Fruit fly (Drosophila melanogaster): ENCODE data around the gene Axn.

Axn gene

DNA sequence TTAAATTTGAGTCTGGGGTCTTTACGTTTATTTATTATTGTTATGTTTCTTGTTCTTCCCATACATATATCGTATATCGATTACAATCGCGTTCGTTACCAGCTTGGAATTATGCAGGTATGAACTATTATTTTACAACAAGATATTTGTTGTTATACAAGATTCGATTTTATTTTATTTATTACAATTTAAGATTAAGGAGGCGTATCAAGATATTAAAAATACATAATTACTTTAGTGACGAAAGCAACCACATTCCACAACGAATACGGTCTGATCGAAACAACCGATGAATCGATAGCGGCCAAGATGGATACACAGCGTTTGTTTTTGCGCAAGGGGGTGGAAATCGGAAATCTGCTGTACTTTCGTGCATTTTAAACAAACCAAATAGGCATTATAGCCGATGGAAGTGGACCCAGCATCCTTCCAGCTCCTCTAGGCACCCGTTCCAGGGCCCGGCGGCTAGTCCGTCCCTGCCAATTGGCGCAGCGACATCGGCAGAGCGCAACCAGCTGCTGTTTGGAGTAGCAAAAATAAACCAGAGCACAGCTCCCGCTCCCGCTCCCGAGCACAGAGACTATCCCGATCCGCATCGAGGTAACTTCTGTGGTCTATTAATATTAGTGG, 24.9 kb upstream of the Axn start, which contains the start of the genes CG15525 and CG11504 (continued):
- TF ChIP-seq pfk (GFP tag; optimal IDR thresholded peaks at IDR 0.05) (no peak), CG14050 (GFP tag; IDR thresholded peaks at IDR 0.05) (no peak), MTF-1 (GFP tag; optimal IDR thresholded peaks at IDR 0.05; ENCODE audit: borderline replicate concordance) (no peak), CG15514 (GFP tag; optimal IDR thresholded peaks at IDR 0.05) (peak; percentile 57), CG34224 (GFP tag; IDR thresholded peaks at IDR 0.05; ENCODE audit: partially characterized antibody) (peak; percentile 93), CG43689 (GFP tag; IDR thresholded peaks at IDR 0.05) (no peak), Stat92E (GFP tag; optimal IDR thresholded peaks at IDR 0.05) (no peak), Gsc (GFP tag; IDR thresholded peaks at IDR 0.05) (no peak), CG14014 (GFP tag; IDR thresholded peaks at IDR 0.05) (peak; percentile 54), Meics (GFP tag; optimal IDR thresholded peaks at IDR 0.05) (peak; percentile 100), MESR4 (GFP tag; optimal IDR thresholded peaks at IDR 0.05) (peak; percentile 66), CG4328 (GFP tag; optimal IDR thresholded peaks at IDR 0.05) (no peak), lab (GFP tag; optimal IDR thresholded peaks at IDR 0.05) (no peak), Aef1 (GFP tag; IDR thresholded peaks at IDR 0.05) (peak; percentile 78), ATbp (GFP tag; optimal IDR thresholded peaks at IDR 0.05) (no peak), CG12744 (GFP tag; optimal IDR thresholded peaks at IDR 0.05) (no peak), CG4404 (GFP tag; IDR thresholded peaks at IDR 0.05) (no peak), CG11093 (GFP tag; IDR thresholded peaks at IDR 0.05) (no peak), her (GFP tag; optimal IDR thresholded peaks at IDR 0.05) (no peak), Optix (GFP tag; IDR thresholded peaks at IDR 0.05) (0 out of 3 replicates have a peak, but pooled peaks have one; percentile 47), CG9437 (GFP tag; optimal IDR thresholded peaks at IDR 0.05) (peak; percentile 19), HmgZ (tag; optimal IDR thresholded peaks at IDR 0.05) (peak; percentile 63), CG18619 (GFP tag; optimal IDR thresholded peaks at IDR 0.05) (no peak), fru (optimal IDR thresholded peaks at IDR 0.05) (no peak), wdn (GFP tag; IDR thresholded peaks at IDR 0.05) (no peak), Mes4 (GFP tag; optimal IDR thresholded peaks at IDR 0.05) (no peak), CG11504 (tag; optimal IDR thresholded peaks at IDR 0.05) (no peak), tx (GFP tag; optimal IDR thresholded peaks at IDR 0.05) (peak; percentile 56), CG13123 (GFP tag; optimal IDR thresholded peaks at IDR 0.05) (peak; percentile 5), fd102C (GFP tag; optimal IDR thresholded peaks at IDR 0.05) (no peak), gce (GFP tag; IDR thresholded peaks at IDR 0.05) (no peak), NC2β (GFP tag; optimal IDR thresholded peaks at IDR 0.05) (peak; percentile 3), inv (GFP tag; IDR thresholded peaks at IDR 0.05; ENCODE audit: partially characterized antibody) (peak; percentile 87), hb (GFP tag; IDR thresholded peaks at IDR 0.05; ENCODE audit: partially characterized antibody) (peak; percentile 90), fd96Cb (tag; optimal IDR thresholded peaks at IDR 0.05) (peak; percentile 33), CG1602 (GFP tag; optimal IDR thresholded peaks at IDR 0.05) (peak; percentile 52), Sry-β (GFP tag; optimal IDR thresholded peaks at IDR 0.05) (no peak), CG3726 (GFP tag; IDR thresholded peaks at IDR 0.05) (no peak), Fer2 (tag; optimal IDR thresholded peaks at IDR 0.05) (no peak), CG4617 (GFP tag; optimal IDR thresholded peaks at IDR 0.05; ENCODE audit: borderline replicate concordance) (peak; percentile 96), CG3407 (GFP tag; optimal IDR thresholded peaks at IDR 0.05) (no peak), chn (GFP tag; optimal IDR thresholded peaks at IDR 0.05) (peak; percentile 47), HLH3B (GFP tag; IDR thresholded peaks at IDR 0.05) (peak; percentile 58; the same call in 1 of the 2 replicates), CG8765 (GFP tag; IDR thresholded peaks at IDR 0.05) (no peak), ap (GFP tag; IDR thresholded peaks at IDR 0.05) (peak; percentile 51), Jarid2 (GFP tag; optimal IDR thresholded peaks at IDR 0.05) (no peak), Lim3 (GFP tag; IDR thresholded peaks at IDR 0.05) (no peak), H2.0 (GFP tag; IDR thresholded peaks at IDR 0.05) (peak; percentile 21; the same call in 1 of the 2 replicates), CG14860 (GFP tag; IDR thresholded peaks at IDR 0.05; ENCODE audit: partially characterized antibody) (peak; percentile 87), Lpt (GFP tag; optimal IDR thresholded peaks at IDR 0.05) (no peak)

Data from whole organism, embryonic.